Fruit fly (Drosophila melanogaster): Measurements from ENCODE around the gene alpha-Man-IIa.

dm6 chr3R:9428988-9429387 is 16.6 kb downstream of the alpha-Man-IIa start:
- TF ChIP-seq insv (optimal IDR thresholded peaks at IDR 0.05) (no peak), h (optimal IDR thresholded peaks at IDR 0.05) (no peak), psq (optimal IDR thresholded peaks at IDR 0.05) (no peak)

Data from Kc167 (cell line).